Worm (Caenorhabditis elegans) whole organism, L4/young adult: ENCODE data around the gene F35D11.1.

Source experiments
- W03F9.2 ChIP-seq: fragments of 150-350 bp; optimal IDR thresholded peaks from 2 replicates; lab custom pipeline; 2014; ENCODE audit warnings: missing biosample characterization, missing genetic modification characterization
- dao-5 ChIP-seq: sonication (generic microtip); optimal IDR thresholded peaks from 2 replicates; lab custom pipeline; 2016; ENCODE audit warnings: missing genotype, missing genetic modification characterization, moderate library complexity, missing compliant biosample characterization
- him-1 ChIP-seq: sonication (generic microtip); optimal IDR thresholded peaks from 2 replicates; lab custom pipeline; 2016; ENCODE audit warnings: missing genotype, missing genetic modification reagents, missing genetic modification characterization, missing compliant biosample characterization

The F35D11.1 gene

DNA sequence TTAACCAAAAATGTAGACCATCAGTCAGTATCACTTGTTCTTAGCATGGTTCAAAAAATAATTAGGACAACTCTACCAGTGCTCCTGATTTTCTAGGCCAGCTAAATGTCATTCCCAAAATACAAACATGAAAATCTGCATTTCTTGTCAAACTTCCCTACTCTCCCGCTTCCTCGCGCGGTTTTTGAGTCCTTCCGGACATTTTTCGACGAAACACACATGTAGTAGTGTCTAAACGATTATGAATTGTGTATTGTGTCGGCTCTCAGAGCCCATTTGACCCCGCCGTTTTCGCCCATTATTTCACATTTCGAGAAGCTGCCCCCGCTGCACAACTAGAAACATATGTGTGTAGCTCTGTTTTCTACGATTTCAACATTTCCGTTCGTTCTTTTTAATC lies at the start of gene F35D11.1:
Gene F35D11.1, plus strand, starts transcription at position 301 of the 400 bp plus-strand sequence.
- no peak for TF ChIP-seq W03F9.2 (tag; lab: Kevin White, UChicago)
- no peak for TF ChIP-seq dao-5 (tag; lab: Kevin White, UChicago)
- no peak for TF ChIP-seq him-1 (tag; lab: Kevin White, UChicago)

DNA sequence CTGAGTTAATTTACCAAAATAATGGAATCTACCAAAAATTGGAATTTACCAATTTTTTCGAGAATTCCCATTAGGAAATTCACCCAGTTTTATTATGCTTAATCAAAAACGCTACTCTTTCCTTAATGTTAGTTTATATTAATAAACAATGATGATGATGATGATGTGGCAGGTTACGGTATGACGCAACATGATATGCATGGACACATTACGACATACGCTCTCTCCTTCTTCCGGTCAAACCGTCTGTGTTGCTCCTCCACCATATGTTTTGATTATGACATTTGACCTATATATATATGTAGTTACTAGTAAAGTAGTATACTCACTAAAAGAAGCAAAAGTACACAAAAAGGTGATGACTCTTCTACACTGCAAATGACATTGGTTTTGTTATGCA lies 49.3 kb upstream of the F35D11.1 start:
- TF ChIP-seq him-1 (tag; lab: Kevin White, UChicago) (no peak), dao-5 (tag; lab: Kevin White, UChicago) (no peak), W03F9.2 (tag; lab: Kevin White, UChicago) (no peak)

DNA sequence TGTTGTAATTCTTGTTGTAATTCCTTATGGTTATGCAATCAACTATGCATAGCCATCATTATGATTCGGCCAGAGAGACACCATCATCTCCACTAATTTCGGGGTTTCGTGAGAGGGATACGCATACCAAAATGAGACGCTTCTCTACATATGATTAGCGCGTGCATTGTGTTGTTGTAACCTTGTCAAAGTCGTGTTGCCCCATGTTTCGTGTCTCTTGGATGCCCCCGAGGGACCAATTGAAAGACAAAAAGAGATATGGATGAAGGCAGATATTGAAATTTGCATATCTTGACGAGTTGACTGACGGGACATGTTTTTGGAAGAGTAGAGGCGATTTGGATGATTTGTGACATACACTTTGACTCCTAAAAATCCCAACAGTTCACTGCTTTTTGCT lies 47.3 kb upstream of the F35D11.1 start:
- TF ChIP-seq W03F9.2 (tag; lab: Kevin White, UChicago): no peak

DNA sequence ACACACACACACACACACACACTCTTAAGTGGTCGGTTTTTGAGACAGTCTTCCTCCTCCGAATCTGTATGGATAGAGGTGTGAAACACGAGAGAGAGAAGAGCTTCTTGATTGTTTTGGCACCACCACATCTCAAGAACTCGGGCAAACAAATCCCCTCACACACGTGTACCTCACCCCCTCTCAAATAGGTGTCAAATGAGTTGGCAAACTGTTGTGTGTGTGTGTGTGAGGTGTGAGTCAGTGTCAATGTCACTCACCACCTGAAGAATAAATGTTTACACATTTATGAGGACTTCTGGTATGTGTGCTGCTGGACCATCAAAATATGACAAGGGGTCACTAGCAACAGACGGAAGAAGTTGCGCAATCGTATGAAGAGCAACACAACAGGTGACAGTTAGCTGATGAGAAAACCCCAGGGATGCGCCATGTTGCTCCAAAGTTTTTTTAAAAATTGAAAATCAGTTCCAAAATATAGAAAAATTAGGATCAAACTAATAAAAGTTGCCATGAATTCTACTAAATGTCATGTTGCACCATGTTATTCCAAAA lies 46.7 kb upstream of the F35D11.1 start:
- TF ChIP-seq him-1 (tag; lab: Kevin White, UChicago) (no peak), dao-5 (tag; lab: Kevin White, UChicago) (no peak), W03F9.2 (tag; lab: Kevin White, UChicago) (no peak)

DNA sequence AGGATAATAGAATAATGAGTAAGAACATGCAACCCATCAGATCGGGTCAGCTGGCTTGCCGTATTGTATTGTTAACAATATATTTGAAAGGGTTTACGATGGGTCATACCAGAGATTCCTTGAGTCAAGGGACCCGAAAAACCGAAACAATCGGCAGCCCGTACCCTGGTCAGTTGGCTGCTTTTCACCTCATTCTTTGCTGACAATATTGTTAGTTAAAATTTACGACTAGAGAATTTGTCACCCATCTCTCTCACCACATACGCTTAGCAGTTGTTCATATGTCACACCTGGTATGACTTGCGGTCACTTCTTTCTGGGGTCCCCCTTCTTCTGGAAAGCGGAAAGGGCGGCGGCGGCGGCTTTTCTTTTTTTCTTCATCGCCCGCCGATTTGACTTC lies 45.6 kb upstream of the F35D11.1 start:
- TF ChIP-seq W03F9.2 (tag; lab: Kevin White, UChicago) (no peak), dao-5 (tag; lab: Kevin White, UChicago) (no peak), him-1 (tag; lab: Kevin White, UChicago) (no peak)

DNA sequence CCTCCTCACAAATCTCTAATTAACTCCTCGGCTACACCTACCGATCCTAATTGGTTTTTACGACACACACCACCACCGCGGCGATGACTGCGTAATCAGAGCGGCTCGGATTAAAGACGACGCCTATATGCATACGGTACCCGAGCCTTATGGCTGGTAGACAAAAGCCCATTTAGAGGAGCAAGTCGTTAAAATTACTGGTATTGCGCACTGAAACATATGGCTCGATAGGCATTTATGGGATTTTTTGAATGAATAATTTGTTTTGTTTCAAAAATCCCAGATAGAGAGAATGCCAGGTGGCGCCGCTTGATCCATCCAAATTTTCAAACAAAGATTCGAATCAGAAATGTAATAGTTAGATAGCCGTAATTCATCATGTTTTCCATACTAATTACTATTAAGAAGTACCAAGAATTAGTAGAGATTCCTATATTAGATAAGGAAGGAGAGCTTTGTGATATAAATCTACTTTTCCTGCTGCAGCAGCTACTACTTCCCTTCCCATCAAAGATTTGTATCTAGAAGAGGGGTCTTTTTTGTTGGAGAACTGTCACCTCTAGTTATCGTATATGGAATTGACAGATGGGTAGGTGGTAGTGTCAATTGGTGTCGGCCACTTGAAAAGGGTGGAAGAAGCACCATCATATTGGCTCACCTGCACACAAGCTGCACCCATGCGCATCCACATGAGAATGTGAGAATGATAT lies 43.3 kb upstream of the F35D11.1 start:
- no peak for TF ChIP-seq him-1 (tag; lab: Kevin White, UChicago)
- TF ChIP-seq W03F9.2 (tag; lab: Kevin White, UChicago): no peak
- no peak for TF ChIP-seq dao-5 (tag; lab: Kevin White, UChicago)

DNA sequence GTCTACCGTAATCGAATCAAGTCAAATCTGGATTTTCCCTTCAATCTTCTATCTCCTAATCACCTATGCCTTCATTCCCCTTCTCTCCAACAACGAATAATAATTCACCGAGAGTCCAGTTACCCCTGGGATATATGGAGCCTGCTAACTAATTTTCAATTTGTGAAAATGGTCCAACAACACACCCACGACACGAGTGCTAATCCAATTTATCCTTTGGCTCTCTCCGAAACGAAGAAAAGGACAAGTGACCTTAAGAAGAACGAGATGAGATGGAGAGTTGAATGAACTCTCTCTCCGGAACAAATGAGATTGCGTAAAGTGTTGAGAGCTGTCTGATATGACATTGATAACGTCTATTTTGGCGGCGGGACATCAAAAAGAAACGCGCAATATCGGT lies 42.4 kb upstream of the F35D11.1 start:
- TF ChIP-seq W03F9.2 (tag; lab: Kevin White, UChicago): no peak

DNA sequence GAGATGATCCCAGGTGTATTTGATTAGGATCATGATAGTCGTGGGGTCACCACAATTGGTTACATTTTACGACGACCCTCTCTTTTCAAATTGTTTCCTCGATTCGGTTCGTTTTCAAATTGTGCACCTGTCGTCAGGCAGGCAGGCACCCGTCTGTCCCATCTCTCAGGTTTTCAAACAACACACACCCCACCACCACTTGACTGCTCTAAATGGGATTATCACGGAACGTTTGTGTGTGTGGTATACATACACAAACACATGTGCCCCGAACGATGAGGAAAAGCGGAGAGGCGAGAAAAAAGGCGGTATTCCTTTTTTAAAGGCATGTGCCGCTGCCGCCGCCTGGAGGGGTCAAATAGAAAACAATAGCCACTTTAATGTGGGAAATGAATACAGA lies 41.4 kb upstream of the F35D11.1 start:
- TF ChIP-seq W03F9.2 (tag; lab: Kevin White, UChicago): no peak
- TF ChIP-seq him-1 (tag; lab: Kevin White, UChicago): no peak
- no peak for TF ChIP-seq dao-5 (tag; lab: Kevin White, UChicago)

DNA sequence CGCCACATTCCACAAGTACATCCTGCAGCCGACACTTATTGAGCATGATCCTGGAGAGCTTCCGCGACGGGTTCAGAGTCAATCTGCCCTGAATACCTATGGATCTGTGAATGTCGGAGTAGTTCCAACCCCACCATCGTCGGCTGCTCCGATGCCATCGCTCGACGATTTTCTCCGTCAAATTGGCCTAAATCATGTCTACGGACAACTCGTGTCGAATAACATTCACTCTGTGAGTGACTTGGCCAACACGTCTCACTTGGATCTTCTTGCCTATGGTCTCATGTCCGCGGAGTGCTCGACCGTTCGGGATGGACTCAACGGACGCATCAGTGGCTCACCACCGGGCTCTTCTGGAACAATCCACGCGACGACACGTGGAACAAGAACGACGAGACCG lies 36.6 kb upstream of the F35D11.1 start:
- TF ChIP-seq dao-5 (tag; lab: Kevin White, UChicago): no peak
- no peak for TF ChIP-seq him-1 (tag; lab: Kevin White, UChicago)
- no peak for TF ChIP-seq W03F9.2 (tag; lab: Kevin White, UChicago)

DNA sequence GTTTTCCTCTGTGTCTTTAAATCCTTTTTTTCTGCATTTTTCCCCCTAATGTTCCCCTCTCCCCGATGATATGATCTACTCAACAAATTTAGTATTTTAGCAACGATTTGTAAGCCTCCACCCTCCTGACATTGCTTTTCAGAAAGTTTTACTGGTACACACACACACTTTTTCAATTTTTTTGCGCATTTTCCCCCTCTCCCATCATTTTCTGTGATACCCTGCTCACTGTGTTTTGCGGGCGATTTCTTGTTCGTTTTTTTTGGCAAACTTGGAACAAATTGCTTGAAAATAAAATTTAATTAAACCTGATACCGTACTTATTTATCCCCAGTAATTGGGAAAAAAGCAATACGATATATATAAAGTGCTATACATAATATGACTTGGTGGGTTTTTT lies 36.0 kb upstream of the F35D11.1 start:
- TF ChIP-seq him-1 (tag; lab: Kevin White, UChicago) (no peak), W03F9.2 (tag; lab: Kevin White, UChicago) (no peak), dao-5 (tag; lab: Kevin White, UChicago) (no peak)

DNA sequence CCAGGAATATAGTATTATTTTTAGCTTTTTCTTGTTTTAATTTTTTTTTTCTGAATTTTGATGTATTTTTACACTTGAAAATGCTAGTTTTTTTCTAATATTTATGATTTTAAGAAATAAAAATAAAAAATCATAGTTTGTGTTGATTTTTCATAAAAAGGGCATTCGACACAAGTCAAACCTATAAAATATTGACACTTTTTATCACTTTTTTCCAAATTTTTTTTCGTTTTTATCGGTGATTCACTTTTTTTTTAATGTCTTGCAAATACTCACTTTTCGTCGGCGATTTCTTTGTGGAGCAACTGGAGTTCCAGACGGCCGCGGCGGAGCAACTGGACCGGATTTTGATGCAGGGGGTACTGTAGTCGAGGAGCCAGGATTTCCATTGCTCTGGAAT lies 29.3 kb upstream of the F35D11.1 start:
- TF ChIP-seq him-1 (tag; lab: Kevin White, UChicago) (no peak), dao-5 (tag; lab: Kevin White, UChicago) (no peak)

DNA sequence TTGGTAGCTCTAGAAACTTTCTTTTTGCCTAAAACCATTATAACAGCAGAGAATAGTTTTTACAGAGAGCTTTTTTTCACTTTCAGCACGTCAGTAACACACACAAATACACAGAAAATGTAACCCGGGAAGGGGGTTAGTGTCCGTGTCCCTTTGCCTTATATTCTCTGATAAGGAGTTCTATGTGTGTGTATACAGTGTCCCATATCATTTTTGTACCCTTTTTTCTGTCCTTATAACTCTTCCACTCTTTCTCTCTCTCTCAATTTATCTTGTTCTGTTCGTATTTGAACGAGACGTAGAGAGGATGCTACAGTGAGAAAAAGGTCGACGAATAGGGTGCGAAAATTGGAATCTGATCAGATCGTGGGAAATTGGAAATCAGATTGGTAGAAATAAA lies 27.9 kb upstream of the F35D11.1 start:
- TF ChIP-seq W03F9.2 (tag; lab: Kevin White, UChicago): no peak

DNA sequence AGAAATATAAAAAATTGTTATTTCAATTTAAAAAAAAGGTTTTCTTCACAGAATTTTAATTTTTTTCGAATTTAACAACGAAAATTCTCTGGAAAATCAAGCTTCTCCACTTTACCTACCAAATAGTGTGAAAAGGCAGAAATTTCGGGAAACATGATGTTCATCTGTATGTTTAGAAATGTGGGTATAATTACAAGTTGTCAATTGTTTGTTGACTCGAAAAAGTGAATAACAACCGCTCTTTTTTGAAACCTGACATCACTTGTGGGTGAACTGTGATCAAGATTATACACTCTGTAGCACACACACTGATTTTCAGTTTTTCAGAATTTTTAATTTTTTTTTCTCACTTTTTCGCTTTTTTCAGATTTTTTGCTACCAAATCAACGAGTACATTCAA lies 26.9 kb upstream of the F35D11.1 start:
- TF ChIP-seq dao-5 (tag; lab: Kevin White, UChicago) (no peak), him-1 (tag; lab: Kevin White, UChicago) (no peak), W03F9.2 (tag; lab: Kevin White, UChicago) (no peak)

DNA sequence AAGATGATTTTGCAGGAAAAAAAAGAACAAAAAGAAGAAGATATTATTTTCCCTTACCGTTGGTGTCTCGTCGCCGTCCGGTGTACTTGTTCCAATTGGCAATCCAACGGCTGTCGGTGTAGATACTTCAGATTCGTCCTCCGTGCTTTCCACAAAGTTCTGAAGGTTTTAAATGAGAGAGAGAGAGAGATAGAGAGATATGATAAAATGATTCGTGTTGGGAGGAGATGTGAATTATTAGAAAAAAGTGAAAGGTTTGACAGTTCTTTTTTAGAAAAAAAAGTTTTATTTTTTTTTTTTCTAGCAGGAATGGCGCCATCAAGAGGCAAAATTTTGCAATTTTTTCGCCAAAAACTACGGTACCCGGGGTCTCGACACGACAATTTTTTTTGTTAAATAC lies 26.4 kb upstream of the F35D11.1 start:
- TF ChIP-seq W03F9.2 (tag; lab: Kevin White, UChicago) (no peak), him-1 (tag; lab: Kevin White, UChicago) (no peak), dao-5 (tag; lab: Kevin White, UChicago) (no peak)
